Worm (Caenorhabditis elegans) whole organism, mixed stage, embryonic: ENCODE measurements around the gene mnp-1.

Experiments used
- ces-1 ChIP-seq: fragments of 150-350 bp; optimal IDR thresholded peaks from 2 replicates; lab custom pipeline; 2014; ENCODE audit warnings: missing biosample characterization, missing genetic modification reagents, missing genetic modification characterization
- elt-1 ChIP-seq: sonication (generic microtip); optimal IDR thresholded peaks from 2 replicates; lab custom pipeline; 2017; ENCODE audit warnings: missing genetic modification characterization, mild to moderate bottlenecking, missing compliant biosample characterization, antibody characterized with exemption, moderate library complexity, borderline replicate concordance; ENCODE audit not compliant: insufficient read depth
- nhr-28 ChIP-seq: fragments of 150-350 bp; optimal IDR thresholded peaks from 2 replicates; lab custom pipeline; 2014; ENCODE audit warnings: missing biosample characterization, missing genetic modification characterization
- snpc-4 ChIP-seq: fragments of 150-350 bp; optimal IDR thresholded peaks from 2 replicates; lab custom pipeline; 2014; ENCODE audit warnings: missing biosample characterization, missing genetic modification characterization
- unc-62 ChIP-seq: fragments of 150-350 bp; optimal IDR thresholded peaks from 2 replicates; lab custom pipeline; 2014; ENCODE audit warnings: missing biosample characterization, missing genetic modification reagents, missing genetic modification characterization

- TF ChIP-seq ces-1: peak; percentile 24
- no peak for TF ChIP-seq elt-1 (tag; lab: Kevin White, UChicago)
- no peak for TF ChIP-seq snpc-4 (tag; lab: Kevin White, UChicago)
- no peak for TF ChIP-seq nhr-28 (tag; lab: Kevin White, UChicago)
- TF ChIP-seq unc-62 (GFP tag; lab: Kevin White, UChicago): no peak
These were observed 48.0 kb downstream of the mnp-1 start, which contains the start of the genes R07E5.17 and snfc-5 for ce11 chrIII:4404339-4404836.
